Worm (Caenorhabditis elegans): ENCODE data around the gene clec-82.

Gene clec-82

ce11 chrIV:2805525-2805924 is 29.9 kb upstream of the clec-82 start, which contains the start of gene Y54G2A.45:
Y54G2A.45 (plus strand) TSS chrIV:2805857.
- TF ChIP-seq mep-1 (tag; optimal IDR thresholded peaks at IDR 0.05) = peak; percentile 36
- TF ChIP-seq ceh-83 (GFP tag; optimal IDR thresholded peaks at IDR 0.05) = peak; percentile 72
- peak; percentile 76 for TF ChIP-seq M03D4.4 (tag; optimal IDR thresholded peaks at IDR 0.05)
- TF ChIP-seq hlh-1 (tag; optimal IDR thresholded peaks at IDR 0.05) = no peak
- TF ChIP-seq lin-13 (tag; optimal IDR thresholded peaks at IDR 0.05) = no peak
- no peak for TF ChIP-seq nhr-237 (tag; optimal IDR thresholded peaks at IDR 0.05)
- TF ChIP-seq sptf-1 (tag; optimal IDR thresholded peaks at IDR 0.05) = peak; percentile 79
- TF ChIP-seq unc-120 (tag; optimal IDR thresholded peaks at IDR 0.05; ENCODE audit: poor library complexity, severe bottlenecking) = peak; percentile 71
- no peak for TF ChIP-seq zip-8 (tag; optimal IDR thresholded peaks at IDR 0.05)
- TF ChIP-seq drap-1 (GFP tag; optimal IDR thresholded peaks at IDR 0.05) = peak; percentile 66
- peak; percentile 7 for TF ChIP-seq ceh-43 (GFP tag; optimal IDR thresholded peaks at IDR 0.05)
- no peak for TF ChIP-seq ceh-39 (tag; optimal IDR thresholded peaks at IDR 0.05)
- TF ChIP-seq lin-32 (GFP tag; optimal IDR thresholded peaks at IDR 0.05) = peak; percentile 28
- peak; percentile 58 for TF ChIP-seq sem-2 (GFP tag; optimal IDR thresholded peaks at IDR 0.05)
- no peak for TF ChIP-seq nhr-12 (tag; optimal IDR thresholded peaks at IDR 0.05)
- TF ChIP-seq lsy-2 (tag; optimal IDR thresholded peaks at IDR 0.05) = no peak
- no peak for TF ChIP-seq nhr-76 (tag; optimal IDR thresholded peaks at IDR 0.05)
- peak; percentile 36 for TF ChIP-seq flh-1 (GFP tag; optimal IDR thresholded peaks at IDR 0.05)
- TF ChIP-seq cnd-1 (tag; optimal IDR thresholded peaks at IDR 0.05) = peak; percentile 78
- TF ChIP-seq bed-3 (GFP tag; optimal IDR thresholded peaks at IDR 0.05) = no peak
- peak; percentile 64 for TF ChIP-seq mls-2 (tag; optimal IDR thresholded peaks at IDR 0.05)

ce11 chrIV:2808154-2808553 is 27.3 kb upstream of the clec-82 start:
- TF ChIP-seq drap-1 (GFP tag; optimal IDR thresholded peaks at IDR 0.05) = no peak
- TF ChIP-seq ztf-11 (tag; optimal IDR thresholded peaks at IDR 0.05) = no peak
- no peak for TF ChIP-seq bed-3 (GFP tag; optimal IDR thresholded peaks at IDR 0.05)
- no peak for TF ChIP-seq zip-8 (tag; optimal IDR thresholded peaks at IDR 0.05)
- no peak for TF ChIP-seq elt-1 (tag; optimal IDR thresholded peaks at IDR 0.05; ENCODE audit: borderline replicate concordance, insufficient read depth)
- TF ChIP-seq mep-1 (tag; optimal IDR thresholded peaks at IDR 0.05) = no peak
- TF ChIP-seq hlh-1 (tag; optimal IDR thresholded peaks at IDR 0.05) = no peak

ce11 chrIV:2809208-2809607 is 26.3 kb upstream of the clec-82 start, which contains the start of gene Y54G2A.76:
Y54G2A.76 (plus strand) TSS chrIV:2809410.
- peak; percentile 27 for TF ChIP-seq ham-2 (GFP tag; optimal IDR thresholded peaks at IDR 0.05)
- TF ChIP-seq elt-1 (tag; optimal IDR thresholded peaks at IDR 0.05; ENCODE audit: borderline replicate concordance, insufficient read depth) = peak; percentile 13
- no peak for TF ChIP-seq sptf-1 (tag; optimal IDR thresholded peaks at IDR 0.05)
- peak; percentile 88 for TF ChIP-seq blmp-1 (tag; optimal IDR thresholded peaks at IDR 0.05)

- no peak for TF ChIP-seq elt-1 (tag; optimal IDR thresholded peaks at IDR 0.05; ENCODE audit: borderline replicate concordance, insufficient read depth)
- TF ChIP-seq unc-120 (tag; optimal IDR thresholded peaks at IDR 0.05; ENCODE audit: poor library complexity, severe bottlenecking) = no peak
- TF ChIP-seq ceh-43 (GFP tag; optimal IDR thresholded peaks at IDR 0.05) = no peak
- TF ChIP-seq sem-2 (GFP tag; optimal IDR thresholded peaks at IDR 0.05) = no peak
Observed at ce11 chrIV:2817038-2817437, 18.4 kb upstream of the clec-82 start.

- no peak for TF ChIP-seq hlh-1 (tag; optimal IDR thresholded peaks at IDR 0.05)
- TF ChIP-seq lin-13 (tag; optimal IDR thresholded peaks at IDR 0.05) = no peak
- TF ChIP-seq sem-2 (GFP tag; optimal IDR thresholded peaks at IDR 0.05) = no peak
- no peak for TF ChIP-seq unc-62 (GFP tag; optimal IDR thresholded peaks at IDR 0.05)
- TF ChIP-seq sptf-1 (tag; optimal IDR thresholded peaks at IDR 0.05) = no peak
- no peak for TF ChIP-seq elt-3 (tag; optimal IDR thresholded peaks at IDR 0.05)
- no peak for TF ChIP-seq elt-1 (tag; optimal IDR thresholded peaks at IDR 0.05; ENCODE audit: borderline replicate concordance, insufficient read depth)
- no peak for TF ChIP-seq nhr-12 (tag; optimal IDR thresholded peaks at IDR 0.05)
- no peak for TF ChIP-seq ceh-39 (tag; optimal IDR thresholded peaks at IDR 0.05)
- no peak for TF ChIP-seq blmp-1 (tag; optimal IDR thresholded peaks at IDR 0.05)
- TF ChIP-seq lin-32 (GFP tag; optimal IDR thresholded peaks at IDR 0.05) = no peak
- no peak for TF ChIP-seq nhr-2 (tag; optimal IDR thresholded peaks at IDR 0.05)
- no peak for TF ChIP-seq unc-120 (tag; optimal IDR thresholded peaks at IDR 0.05; ENCODE audit: poor library complexity, severe bottlenecking)
- TF ChIP-seq ces-1 (GFP tag; optimal IDR thresholded peaks at IDR 0.05) = no peak
- no peak for TF ChIP-seq drap-1 (GFP tag; optimal IDR thresholded peaks at IDR 0.05)
- no peak for TF ChIP-seq pha-4 (tag; optimal IDR thresholded peaks at IDR 0.05)
- TF ChIP-seq cnd-1 (tag; optimal IDR thresholded peaks at IDR 0.05) = no peak
- no peak for TF ChIP-seq nhr-28 (tag; optimal IDR thresholded peaks at IDR 0.05)
Observed at ce11 chrIV:2819633-2820032, 15.8 kb upstream of the clec-82 start, which contains the start of gene Y54G2A.13. Y54G2A.13 (minus strand) TSS chrIV:2819733.

Measured in whole organism, mixed stage, embryonic.